Worm (Caenorhabditis elegans): ENCODE results near the gene T25D1.2.

ce11 chrX:16558776-16559175 is 43.4 kb downstream of the T25D1.2 start:
- TF ChIP-seq jun-1 (tag; optimal IDR thresholded peaks at IDR 0.05) = no peak
- TF ChIP-seq ceh-20 (GFP tag; IDR thresholded peaks at IDR 0.05) = no peak
- no peak for TF ChIP-seq egl-27 (tag; optimal IDR thresholded peaks at IDR 0.05)
- TF ChIP-seq nhr-10 (tag; optimal IDR thresholded peaks at IDR 0.05) = no peak
- 0 out of 2 replicates have a peak, but pooled peaks have one; percentile 27 for TF ChIP-seq ZK337.2 (GFP tag; IDR thresholded peaks at IDR 0.05)
- TF ChIP-seq nhr-28 (tag; optimal IDR thresholded peaks at IDR 0.05) = peak; percentile 27
